Fruit fly (Drosophila melanogaster): ENCODE results near the gene Ucp4A.

DNA sequence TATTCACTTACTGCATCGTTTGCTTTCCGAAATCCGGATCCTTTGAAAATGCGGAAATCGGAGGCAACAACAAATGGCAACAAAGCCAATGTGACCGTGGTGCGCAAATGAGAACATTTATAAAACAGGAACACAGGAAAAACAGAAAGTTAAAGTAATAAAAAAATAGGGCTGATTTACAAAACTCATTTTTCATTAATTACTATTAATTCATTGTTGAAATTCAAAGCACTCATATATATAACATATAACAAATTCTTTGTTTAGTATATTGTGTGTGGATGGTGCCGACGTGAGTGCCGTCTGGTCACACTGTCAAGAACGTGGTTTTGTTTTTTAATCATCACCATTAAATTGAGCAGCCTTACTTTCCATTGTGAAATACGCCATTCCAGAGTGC, 16.0 kb downstream of the Ucp4A start, which contains the start of the genes Arp8 and CG6769:
- TF ChIP-seq CG8478 (optimal IDR thresholded peaks at IDR 0.05) (no peak), CTCF (optimal IDR thresholded peaks at IDR 0.05) (no peak)

Measured in S2 (cell line).